Worm (Caenorhabditis elegans) whole organism, mixed stage, embryonic: ENCODE data around the gene srw-82.

Experiments used
- M03D4.4 ChIP-seq: sonication (generic microtip); optimal IDR thresholded peaks from 2 replicates; lab custom pipeline; 2017; ENCODE audit warnings: mild to moderate bottlenecking, missing genetic modification characterization, missing compliant biosample characterization
- bed-3 ChIP-seq: fragments of 200-800 bp; sonication (Bioruptor generic); optimal IDR thresholded peaks from 3 replicates; lab custom pipeline; 2018; ENCODE audit warnings: mild to moderate bottlenecking, missing genetic modification characterization, moderate library complexity, missing compliant biosample characterization
- blmp-1 ChIP-seq: fragments of 150-350 bp; optimal IDR thresholded peaks from 2 replicates; lab custom pipeline; 2014; ENCODE audit warnings: missing biosample characterization, missing genetic modification characterization
- ceh-39 ChIP-seq: fragments of 150-350 bp; optimal IDR thresholded peaks from 2 replicates; lab custom pipeline; 2014; ENCODE audit warnings: missing biosample characterization, missing genetic modification characterization
- ceh-43 ChIP-seq: fragments of 200-800 bp; sonication (Bioruptor generic); optimal IDR thresholded peaks from 2 replicates; lab custom pipeline; 2018; ENCODE audit warnings: mild to moderate bottlenecking, missing genetic modification characterization, moderate library complexity, missing compliant biosample characterization
- ces-1 ChIP-seq: fragments of 150-350 bp; optimal IDR thresholded peaks from 2 replicates; lab custom pipeline; 2014; ENCODE audit warnings: missing biosample characterization, missing genetic modification reagents, missing genetic modification characterization
- cnd-1 ChIP-seq: fragments of 200-800 bp; sonication (Bioruptor generic); optimal IDR thresholded peaks from 2 replicates; lab custom pipeline; 2018; ENCODE audit warnings: mild to moderate bottlenecking, missing genetic modification characterization, missing compliant biosample characterization
- drap-1 ChIP-seq: fragments of 200-800 bp; sonication (Bioruptor generic); optimal IDR thresholded peaks from 3 replicates; lab custom pipeline; 2018; ENCODE audit warnings: mild to moderate bottlenecking, missing genetic modification characterization, missing compliant biosample characterization
- elt-3 ChIP-seq: fragments of 150-350 bp; optimal IDR thresholded peaks from 2 replicates; lab custom pipeline; 2014; ENCODE audit warnings: missing biosample characterization, missing genetic modification characterization
- flh-1 ChIP-seq: fragments of 200-800 bp; sonication (Bioruptor generic); optimal IDR thresholded peaks from 2 replicates; lab custom pipeline; 2018; ENCODE audit warnings: mild to moderate bottlenecking, missing genetic modification characterization, moderate library complexity, missing compliant biosample characterization
- ham-2 ChIP-seq: fragments of 200-800 bp; sonication (Bioruptor generic); optimal IDR thresholded peaks from 2 replicates; lab custom pipeline; 2018; ENCODE audit warnings: mild to moderate bottlenecking, missing genetic modification characterization, missing compliant biosample characterization
- hlh-1 ChIP-seq: fragments of 150-350 bp; optimal IDR thresholded peaks from 2 replicates; lab custom pipeline; 2014; ENCODE audit warnings: missing biosample characterization, missing genetic modification reagents, missing genetic modification characterization
- lin-13 ChIP-seq: fragments of 150-350 bp; optimal IDR thresholded peaks from 2 replicates; lab custom pipeline; 2014; ENCODE audit warnings: missing biosample characterization, missing genetic modification characterization
- lsy-2 ChIP-seq: fragments of 150-350 bp; optimal IDR thresholded peaks from 2 replicates; lab custom pipeline; 2014; ENCODE audit warnings: missing biosample characterization, missing genetic modification characterization
- mab-5 ChIP-seq: fragments of 150-350 bp; optimal IDR thresholded peaks from 2 replicates; lab custom pipeline; 2014; ENCODE audit warnings: missing biosample characterization, missing genetic modification characterization
- mep-1 ChIP-seq: fragments of 150-350 bp; optimal IDR thresholded peaks from 2 replicates; lab custom pipeline; 2017; ENCODE audit warnings: missing biosample characterization, missing genetic modification reagents, missing genetic modification characterization, inconsistent platforms
- mls-2 ChIP-seq: sonication (generic microtip); optimal IDR thresholded peaks from 2 replicates; lab custom pipeline; 2016; ENCODE audit warnings: mild to moderate bottlenecking, missing genetic modification characterization, moderate library complexity, missing compliant biosample characterization
- nhr-12 ChIP-seq: fragments of 150-350 bp; optimal IDR thresholded peaks from 2 replicates; lab custom pipeline; 2014; ENCODE audit warnings: missing biosample characterization, missing genetic modification characterization
- nhr-2 ChIP-seq: fragments of 150-350 bp; optimal IDR thresholded peaks from 2 replicates; lab custom pipeline; 2014; ENCODE audit warnings: missing biosample characterization, missing genetic modification characterization
- nhr-237 ChIP-seq: fragments of 150-350 bp; optimal IDR thresholded peaks from 2 replicates; lab custom pipeline; 2014; ENCODE audit warnings: missing biosample characterization, missing genetic modification characterization
- nhr-28 ChIP-seq: fragments of 150-350 bp; optimal IDR thresholded peaks from 2 replicates; lab custom pipeline; 2014; ENCODE audit warnings: missing biosample characterization, missing genetic modification characterization
- nhr-76 ChIP-seq: sonication (generic microtip); optimal IDR thresholded peaks from 2 replicates; lab custom pipeline; 2017; ENCODE audit warnings: missing biosample characterization, missing genetic modification characterization
- sem-2 ChIP-seq: fragments of 200-800 bp; sonication (Bioruptor generic); optimal IDR thresholded peaks from 2 replicates; lab custom pipeline; 2018; ENCODE audit warnings: mild to moderate bottlenecking, missing genetic modification characterization, missing compliant biosample characterization
- snpc-4 ChIP-seq: fragments of 150-350 bp; optimal IDR thresholded peaks from 2 replicates; lab custom pipeline; 2014; ENCODE audit warnings: missing biosample characterization, missing genetic modification characterization
- sptf-1 ChIP-seq: sonication (generic microtip); optimal IDR thresholded peaks from 2 replicates; lab custom pipeline; 2017; ENCODE audit warnings: mild to moderate bottlenecking, missing genetic modification characterization, moderate library complexity, missing compliant biosample characterization
- unc-39 ChIP-seq: fragments of 150-350 bp; optimal IDR thresholded peaks from 2 replicates; lab custom pipeline; 2014; ENCODE audit warnings: missing biosample characterization, missing genetic modification characterization
- unc-62 ChIP-seq: fragments of 150-350 bp; optimal IDR thresholded peaks from 2 replicates; lab custom pipeline; 2014; ENCODE audit warnings: missing biosample characterization, missing genetic modification reagents, missing genetic modification characterization
- zip-8 ChIP-seq: fragments of 150-350 bp; optimal IDR thresholded peaks from 2 replicates; lab custom pipeline; 2014; ENCODE audit warnings: missing biosample characterization, missing genetic modification characterization
- ztf-11 ChIP-seq: fragments of 150-350 bp; optimal IDR thresholded peaks from 2 replicates; lab custom pipeline; 2014; ENCODE audit warnings: missing biosample characterization, missing genetic modification characterization

The srw-82 gene

ce11 chrV:18420797-18421196 is 10.8 kb upstream of the srw-82 start, which contains the start of gene srj-26:
srj-26 (plus strand) TSS chrV:18421097.
- TF ChIP-seq drap-1 (GFP tag; lab: Kevin White, UChicago) (no peak), mab-5 (tag; lab: Kevin White, UChicago) (no peak), mls-2 (tag; lab: Kevin White, UChicago) (no peak), lin-13 (no peak), ces-1 (GFP tag; lab: Kevin White, UChicago) (no peak), ztf-11 (tag; lab: Kevin White, UChicago) (no peak), lsy-2 (tag; lab: Kevin White, UChicago) (no peak), nhr-12 (tag; lab: Kevin White, UChicago) (no peak)

ce11 chrV:18424471-18424870 is 7.1 kb upstream of the srw-82 start, which contains the start of gene ZK262.4:
ZK262.4 (minus strand) TSS chrV:18424571.
- TF ChIP-seq hlh-1 (tag; lab: Kevin White, UChicago) (no peak), nhr-28 (no peak), ces-1 (GFP tag; lab: Kevin White, UChicago) (no peak), elt-3 (no peak), mab-5 (tag; lab: Kevin White, UChicago) (no peak), nhr-2 (no peak)

ce11 chrV:18425544-18425943 is 6.0 kb upstream of the srw-82 start, which contains the start of gene ZK262.19:
ZK262.19 (minus strand) TSS chrV:18425644.
- TF ChIP-seq lin-13, result no peak
- no peak for TF ChIP-seq mab-5 (tag; lab: Kevin White, UChicago)
- no peak for TF ChIP-seq drap-1 (GFP tag; lab: Kevin White, UChicago)
- TF ChIP-seq zip-8 (tag; lab: Kevin White, UChicago), result no peak
- TF ChIP-seq lsy-2 (tag; lab: Kevin White, UChicago), result no peak
- no peak for TF ChIP-seq nhr-237 (tag; lab: Kevin White, UChicago)
- TF ChIP-seq ceh-39, result no peak
- no peak for TF ChIP-seq elt-3
- TF ChIP-seq, all 35 proteins: peak for 0

- TF ChIP-seq ceh-39, result no peak
Observed at ce11 chrV:18426280-18426679, 5.3 kb upstream of the srw-82 start, which contains the start of gene srw-83. srw-83 (plus strand) TSS chrV:18426580.

- TF ChIP-seq nhr-237 (tag; lab: Kevin White, UChicago), result no peak
- peak; percentile 3 for TF ChIP-seq drap-1 (GFP tag; lab: Kevin White, UChicago)
Observed at ce11 chrV:18430826-18431225, 724 bp upstream of the srw-82 start.

- TF ChIP-seq flh-1 (GFP tag; lab: Kevin White, UChicago), result no peak
- no peak for TF ChIP-seq nhr-237 (tag; lab: Kevin White, UChicago)
- TF ChIP-seq elt-3, result no peak
- no peak for TF ChIP-seq ces-1 (GFP tag; lab: Kevin White, UChicago)
- TF ChIP-seq nhr-76 (tag; lab: Kevin White, UChicago), result no peak
- no peak for TF ChIP-seq ceh-43 (GFP tag; lab: Kevin White, UChicago)
- TF ChIP-seq nhr-2, result no peak
- TF ChIP-seq sem-2 (GFP tag; lab: Kevin White, UChicago), result no peak
- TF ChIP-seq unc-39 (tag; lab: Kevin White, UChicago), result no peak
- no peak for TF ChIP-seq ham-2 (GFP tag; lab: Kevin White, UChicago)
- no peak for TF ChIP-seq blmp-1 (tag; lab: Kevin White, UChicago)
- no peak for TF ChIP-seq zip-8 (tag; lab: Kevin White, UChicago)
- TF ChIP-seq sptf-1 (tag; lab: Kevin White, UChicago), result no peak
- TF ChIP-seq unc-62 (GFP tag; lab: Kevin White, UChicago), result no peak
- no peak for TF ChIP-seq M03D4.4
- TF ChIP-seq cnd-1 (tag; lab: Kevin White, UChicago), result no peak
- TF ChIP-seq mab-5 (tag; lab: Kevin White, UChicago), result no peak
- TF ChIP-seq lin-13, result no peak
- no peak for TF ChIP-seq mep-1 (tag; lab: Kevin White, UChicago)
- no peak for TF ChIP-seq snpc-4
Observed at ce11 chrV:18434961-18435360, 3.4 kb downstream of the srw-82 start, which contains the start of gene ZK262.20. ZK262.20 (minus strand) TSS chrV:18435061.

- no peak for TF ChIP-seq unc-62 (GFP tag; lab: Kevin White, UChicago)
- TF ChIP-seq bed-3, result no peak
- no peak for TF ChIP-seq unc-39 (tag; lab: Kevin White, UChicago)
- no peak for TF ChIP-seq nhr-237 (tag; lab: Kevin White, UChicago)
- TF ChIP-seq, all 35 proteins: peak for 0
Observed at ce11 chrV:18438081-18438480, 6.5 kb downstream of the srw-82 start, which contains the start of gene ZK262.8. ZK262.8 (plus strand) TSS chrV:18438381.
